Fruit fly (Drosophila melanogaster) whole organism, embryonic: ENCODE results near the gene AhcyL1.
A peak's percentile ranks its signal among the peaks of the same experiment; 100 is the strongest.

ENCODE experiments used
- CG10209 ChIP-seq: fragments of 200-800 bp; sonication (Bioruptor generic); optimal IDR thresholded peaks from 3 replicates; lab custom pipeline; 2017; ENCODE audit warnings: missing biosample characterization, mild to moderate bottlenecking, missing genetic modification characterization, missing genetic modification reagents
- CG10543 ChIP-seq: fragments of 200-800 bp; sonication (Bioruptor generic); optimal IDR thresholded peaks from 3 replicates; lab custom pipeline; 2017; ENCODE audit warnings: missing biosample characterization, mild to moderate bottlenecking, missing genetic modification characterization, moderate library complexity
- CG10959 ChIP-seq: fragments of 200-800 bp; sonication (Bioruptor generic); IDR thresholded peaks from 2 replicates; pipeline ENCODE4 v1.3.6; 2022; ENCODE audit warnings: missing biosample characterization, missing genetic modification characterization
- CG11456 ChIP-seq: fragments of 200-800 bp; sonication (Bioruptor generic); IDR thresholded peaks from 3 replicates; pipeline ENCODE4 v1.3.6; 2022; ENCODE audit warnings: missing biosample characterization, missing genetic modification characterization
- CG11695 ChIP-seq: fragments of 200-800 bp; sonication (Bioruptor generic); IDR thresholded peaks from 3 replicates; pipeline ENCODE4 v1.3.6; 2022; ENCODE audit warnings: missing biosample characterization, missing genetic modification characterization
- CG11696 ChIP-seq: fragments of 200-800 bp; sonication (Bioruptor generic); IDR thresholded peaks from 2 replicates; pipeline ENCODE4 v1.3.6; 2022; ENCODE audit warnings: missing biosample characterization, missing genetic modification characterization
- CG12391 ChIP-seq: fragments of 200-800 bp; sonication (Bioruptor generic); optimal IDR thresholded peaks from 3 replicates; lab custom pipeline; 2018; ENCODE audit warnings: missing biosample characterization, mild to moderate bottlenecking, missing genetic modification characterization, moderate library complexity
- CG12769 ChIP-seq: fragments of 200-800 bp; sonication (Bioruptor generic); optimal IDR thresholded peaks from 2 replicates; lab custom pipeline; 2019; ENCODE audit warnings: missing biosample characterization, mild to moderate bottlenecking, missing genetic modification characterization, moderate library complexity
- CG12942 ChIP-seq: fragments of 200-800 bp; sonication (Bioruptor generic); optimal IDR thresholded peaks from 3 replicates; lab custom pipeline; 2016; ENCODE audit warnings: missing biosample characterization, missing genetic modification characterization
- CG15479 ChIP-seq: fragments of 200-800 bp; sonication (Bioruptor generic); optimal IDR thresholded peaks from 3 replicates; lab custom pipeline; 2019; ENCODE audit warnings: missing biosample characterization, mild to moderate bottlenecking, missing genetic modification characterization, moderate library complexity
- CG17568 ChIP-seq: fragments of 200-800 bp; sonication (Bioruptor generic); optimal IDR thresholded peaks from 2 replicates; lab custom pipeline; 2018; ENCODE audit warnings: missing biosample characterization, mild to moderate bottlenecking, missing genetic modification characterization, moderate library complexity
- CG34376 ChIP-seq: fragments of 200-800 bp; sonication (Bioruptor generic); optimal IDR thresholded peaks from 2 replicates; lab custom pipeline; 2018; ENCODE audit warnings: missing biosample characterization, mild to moderate bottlenecking, missing genetic modification characterization
- CG6683 ChIP-seq: fragments of 200-800 bp; sonication (Bioruptor generic); optimal IDR thresholded peaks from 2 replicates; lab custom pipeline; 2017; ENCODE audit warnings: missing biosample characterization, mild to moderate bottlenecking, missing genetic modification characterization, missing genetic modification reagents
- CG6689 ChIP-seq: fragments of 200-800 bp; sonication (Bioruptor generic); IDR thresholded peaks from 2 replicates; pipeline ENCODE4 v1.3.6; 2022; ENCODE audit warnings: missing biosample characterization, missing genetic modification characterization
- CG6813 ChIP-seq: fragments of 200-800 bp; sonication (Bioruptor generic); optimal IDR thresholded peaks from 2 replicates; lab custom pipeline; 2017; ENCODE audit warnings: missing biosample characterization, missing genetic modification characterization, mild to moderate bottlenecking, moderate library complexity, missing genetic modification reagents
- CG7372 ChIP-seq: fragments of 200-800 bp; sonication (Bioruptor generic); IDR thresholded peaks from 2 replicates; pipeline ENCODE4 v1.3.6; 2022; ENCODE audit warnings: missing biosample characterization, missing genetic modification characterization
- CG7963 ChIP-seq: fragments of 200-800 bp; sonication (Bioruptor generic); IDR thresholded peaks from 3 replicates; pipeline ENCODE4 v1.3.6; 2022; ENCODE audit warnings: missing biosample characterization, missing genetic modification characterization; ENCODE audit not compliant: partially characterized antibody
- CHES-1-like ChIP-seq: fragments of 200-800 bp; sonication (Bioruptor generic); optimal IDR thresholded peaks from 2 replicates; lab custom pipeline; 2016; ENCODE audit warnings: missing biosample characterization, missing genetic modification characterization
- CTCF ChIP-seq: fragments of 200-800 bp; sonication (Bioruptor generic); optimal IDR thresholded peaks from 2 replicates; lab custom pipeline; 2017; ENCODE audit warnings: missing biosample characterization, mild to moderate bottlenecking, missing genetic modification characterization, moderate library complexity
- CoRest ChIP-seq: fragments of 200-800 bp; sonication (Bioruptor generic); optimal IDR thresholded peaks from 3 replicates; lab custom pipeline; 2018; ENCODE audit warnings: missing biosample characterization, mild to moderate bottlenecking, missing genetic modification characterization, moderate library complexity
- H15 ChIP-seq: fragments of 200-800 bp; sonication (Bioruptor generic); IDR thresholded peaks from 3 replicates; pipeline ENCODE4 v1.3.6; 2022; ENCODE audit warnings: missing biosample characterization, missing genetic modification characterization
- Hr39 ChIP-seq: fragments of >200 bp; optimal IDR thresholded peaks from 2 replicates; lab custom pipeline; 2017
- Lhr ChIP-seq: fragments of 200-800 bp; sonication (Bioruptor generic); optimal IDR thresholded peaks from 3 replicates; lab custom pipeline; 2017; ENCODE audit warnings: mild to moderate bottlenecking, missing biosample characterization, missing genetic modification reagents, missing genetic modification characterization
- Rx ChIP-seq: fragments of 200-800 bp; sonication (Bioruptor generic); IDR thresholded peaks from 2 replicates; pipeline ENCODE4 v1.3.6; 2022; ENCODE audit warnings: missing biosample characterization, missing genetic modification characterization
- Spps ChIP-seq: fragments of 200-800 bp; sonication (Bioruptor generic); optimal IDR thresholded peaks from 2 replicates; lab custom pipeline; 2018; ENCODE audit warnings: missing biosample characterization, mild to moderate bottlenecking, missing genetic modification characterization
- Ssrp ChIP-seq: fragments of 200-800 bp; sonication (Bioruptor generic); optimal IDR thresholded peaks from 2 replicates; lab custom pipeline; 2018; ENCODE audit warnings: missing biosample characterization, mild to moderate bottlenecking, missing genetic modification characterization, moderate library complexity
- Tbp ChIP-seq: fragments of >200 bp; optimal IDR thresholded peaks from 2 replicates; lab custom pipeline; 2018; ENCODE audit warnings: missing biosample characterization, missing genetic modification characterization
- al ChIP-seq: fragments of 200-800 bp; sonication (Bioruptor generic); IDR thresholded peaks from 2 replicates; pipeline ENCODE4 v1.3.6; 2022; ENCODE audit warnings: missing biosample characterization, missing genetic modification characterization
- bsh ChIP-seq, 2 experiments: fragments of 200-800 bp; sonication (Bioruptor generic); optimal IDR thresholded peaks; 2 replicates each; lab custom pipeline; 2017 to 2018; ENCODE audit warnings: mild to moderate bottlenecking in 2 of 2, missing biosample characterization in 2 of 2, missing genetic modification characterization in 2 of 2, moderate library complexity in 1 of 2
- cg ChIP-seq: fragments of 200-800 bp; sonication (Bioruptor generic); optimal IDR thresholded peaks from 3 replicates; lab custom pipeline; 2019; ENCODE audit warnings: missing biosample characterization, mild to moderate bottlenecking, missing genetic modification characterization, moderate library complexity
- ci ChIP-seq: fragments of 200-800 bp; sonication (Bioruptor generic); IDR thresholded peaks from 3 replicates; pipeline ENCODE4 v1.3.6; 2022; ENCODE audit warnings: missing biosample characterization, missing genetic modification characterization
- crol ChIP-seq: fragments of 200-800 bp; sonication (Bioruptor generic); IDR thresholded peaks from 2 replicates; pipeline ENCODE4 v1.3.6; 2022; ENCODE audit warnings: missing biosample characterization, missing genetic modification characterization
- cwo ChIP-seq: fragments of 200-800 bp; sonication (Bioruptor generic); optimal IDR thresholded peaks from 3 replicates; lab custom pipeline; 2017; ENCODE audit warnings: missing biosample characterization, missing genetic modification characterization, mild to moderate bottlenecking, moderate library complexity, missing genetic modification reagents
- disco-r ChIP-seq: fragments of 200-800 bp; sonication (Bioruptor generic); optimal IDR thresholded peaks from 2 replicates; lab custom pipeline; 2016; ENCODE audit warnings: missing biosample characterization, missing genetic modification characterization
- dmrt11E ChIP-seq: fragments of 200-800 bp; sonication (Bioruptor generic); optimal IDR thresholded peaks from 3 replicates; lab custom pipeline; 2018; ENCODE audit warnings: missing biosample characterization, mild to moderate bottlenecking, missing genetic modification characterization, moderate library complexity
- fd3F ChIP-seq: fragments of 200-800 bp; sonication (Bioruptor generic); optimal IDR thresholded peaks from 2 replicates; lab custom pipeline; 2018; ENCODE audit warnings: missing biosample characterization, mild to moderate bottlenecking, missing genetic modification characterization, moderate library complexity
- fd96Cb ChIP-seq: fragments of 200-800 bp; sonication (Bioruptor generic); optimal IDR thresholded peaks from 2 replicates; lab custom pipeline; 2018; ENCODE audit warnings: missing biosample characterization, mild to moderate bottlenecking, missing genetic modification characterization, moderate library complexity
- fru ChIP-seq: fragments of >200 bp; optimal IDR thresholded peaks from 2 replicates; lab custom pipeline; 2017
- hb ChIP-seq: fragments of 200-800 bp; sonication (Bioruptor generic); IDR thresholded peaks from 3 replicates; pipeline ENCODE4 v1.3.6; 2022; ENCODE audit warnings: missing biosample characterization, missing genetic modification characterization; ENCODE audit not compliant: partially characterized antibody
- hkb ChIP-seq, 2 experiments: fragments of 200-800 bp in 1 of 2; fragments of >200 bp in 1 of 2; sonication (Bioruptor generic) in 1 of 2; IDR thresholded peaks in 1 of 2; optimal IDR thresholded peaks in 1 of 2; 2 replicates each; pipeline versions ENCODE4 v1.3.6 to Lab custom; 2017 to 2022; ENCODE audit warnings: missing biosample characterization in 1 of 2, missing genetic modification characterization in 1 of 2
- hth ChIP-seq: fragments of >200 bp; optimal IDR thresholded peaks from 2 replicates; lab custom pipeline; 2017; ENCODE audit warnings: inconsistent platforms
- insv ChIP-seq, 2 experiments: fragments of 200-800 bp; sonication (Bioruptor generic); optimal IDR thresholded peaks; 3 replicates each; lab custom pipeline; 2016 to 2018; ENCODE audit warnings: missing biosample characterization in 2 of 2, missing genetic modification characterization in 2 of 2
- nmo ChIP-seq: fragments of 200-800 bp; sonication (Bioruptor generic); optimal IDR thresholded peaks from 2 replicates; lab custom pipeline; 2018; ENCODE audit warnings: missing biosample characterization, mild to moderate bottlenecking, missing genetic modification characterization, moderate library complexity
- pb ChIP-seq: fragments of 200-800 bp; sonication (Bioruptor generic); optimal IDR thresholded peaks from 3 replicates; lab custom pipeline; 2016; ENCODE audit warnings: missing biosample characterization, missing genetic modification characterization
- sisA ChIP-seq: fragments of 200-800 bp; sonication (Bioruptor generic); IDR thresholded peaks from 2 replicates; pipeline ENCODE4 v1.3.6; 2022; ENCODE audit warnings: missing biosample characterization, missing genetic modification characterization
- slou ChIP-seq: fragments of 200-800 bp; sonication (Bioruptor generic); optimal IDR thresholded peaks from 3 replicates; lab custom pipeline; 2016; ENCODE audit warnings: missing biosample characterization, missing genetic modification characterization
- so ChIP-seq: fragments of 200-800 bp; sonication (Bioruptor generic); IDR thresholded peaks from 3 replicates; pipeline ENCODE4 v1.3.6; 2022; ENCODE audit warnings: missing biosample characterization, missing genetic modification characterization
- sug ChIP-seq: fragments of 200-800 bp; optimal IDR thresholded peaks from 2 replicates; lab custom pipeline; 2019; ENCODE audit warnings: missing biosample characterization, mild to moderate bottlenecking, missing genetic modification characterization, moderate library complexity
- toy ChIP-seq: fragments of 200-800 bp; sonication (Bioruptor generic); IDR thresholded peaks from 2 replicates; pipeline ENCODE4 v1.3.6; 2022; ENCODE audit warnings: missing biosample characterization, missing genetic modification characterization
- usp ChIP-seq: fragments of >200 bp; optimal IDR thresholded peaks from 2 replicates; lab custom pipeline; 2017; ENCODE audit warnings: missing biosample characterization, missing genetic modification characterization
- vvl ChIP-seq: fragments of 200-800 bp; sonication (Bioruptor generic); IDR thresholded peaks from 2 replicates; pipeline ENCODE4 v1.3.6; 2022; ENCODE audit warnings: missing biosample characterization, missing genetic modification characterization

The AhcyL1 gene

DNA sequence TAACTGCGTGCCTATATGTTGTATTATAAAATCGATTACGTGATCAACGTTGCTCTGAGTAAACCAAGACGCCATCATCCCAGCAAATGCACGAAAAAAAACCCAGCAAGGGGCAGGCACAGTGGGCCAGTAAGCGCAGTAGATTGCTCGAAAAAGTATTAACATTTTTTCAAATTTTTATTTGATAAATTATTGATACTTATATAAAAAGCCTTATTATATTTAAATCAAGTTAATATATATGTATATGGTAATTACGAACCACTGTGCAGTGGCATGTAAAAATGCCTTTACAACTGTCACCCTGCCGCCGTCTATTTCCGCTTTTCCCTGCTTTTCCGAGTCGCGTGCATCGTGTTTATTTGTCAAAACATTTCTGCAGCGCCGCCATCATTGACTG is 45.1 kb downstream of the AhcyL1 start (continued):
- TF ChIP-seq hkb (optimal IDR thresholded peaks at IDR 0.05; lab: Kevin White, UChicago) (no peak), hkb (GFP tag; IDR thresholded peaks at IDR 0.05; lab: Robert Waterston, UW) (peak; percentile 56), CG11696 (GFP tag; lab: Robert Waterston, UW) (0 out of 2 replicates have a peak, but pooled peaks have one; percentile 37), CG11456 (GFP tag; lab: Robert Waterston, UW) (peak; percentile 74; the same call in 2 of the 3 replicates), CG15479 (GFP tag; lab: Kevin White, UChicago) (no peak), nmo (GFP tag; lab: Kevin White, UChicago) (peak; percentile 44), CG12391 (tag; lab: Kevin White, UChicago) (no peak), CG10543 (GFP tag; lab: Kevin White, UChicago) (no peak), CG12769 (tag; lab: Kevin White, UChicago) (no peak), Ssrp (tag; lab: Kevin White, UChicago) (peak; percentile 6), fd96Cb (tag; lab: Kevin White, UChicago) (no peak), CG7372 (peak; percentile 76), CG6689 (GFP tag; lab: Robert Waterston, UW) (peak; percentile 75), Lhr (GFP tag; lab: Kevin White, UChicago) (no peak), vvl (GFP tag; lab: Robert Waterston, UW) (peak; percentile 72), CG11695 (GFP tag; lab: Robert Waterston, UW) (peak; percentile 75), insv (GFP tag; optimal IDR thresholded peaks at IDR 0.05; lab: Kevin White, UChicago) (no peak), fru (lab: Kevin White, UChicago) (no peak), CoRest (tag; lab: Kevin White, UChicago) (peak; percentile 46), Tbp (GFP tag; lab: Kevin White, UChicago) (no peak), fd3F (GFP tag; lab: Kevin White, UChicago) (peak; percentile 26), bsh (GFP tag; optimal IDR thresholded peaks at IDR 0.05; lab: Kevin White, UChicago) (no peak), Spps (tag; lab: Kevin White, UChicago) (no peak), disco-r (GFP tag; lab: Kevin White, UChicago) (no peak), cwo (peak; percentile 26), sisA (no peak), crol (GFP tag; lab: Robert Waterston, UW) (no peak), CG6683 (no peak), CG6813 (GFP tag; lab: Kevin White, UChicago) (no peak), so (GFP tag; lab: Robert Waterston, UW) (peak; percentile 61; the same call in 1 of the 3 replicates), ci (GFP tag; lab: Robert Waterston, UW) (peak; percentile 76), CG17568 (GFP tag; lab: Kevin White, UChicago) (no peak), cg (GFP tag; lab: Kevin White, UChicago) (no peak), toy (no peak), CG10209 (GFP tag; lab: Kevin White, UChicago) (peak; percentile 14), hth (no peak), CG12942 (GFP tag; lab: Kevin White, UChicago) (no peak), hb (GFP tag; lab: Robert Waterston, UW) (no peak), pb (GFP tag; lab: Kevin White, UChicago) (no peak), Hr39 (no peak), slou (GFP tag; lab: Kevin White, UChicago) (no peak), H15 (peak; percentile 60; the same call in 2 of the 3 replicates), CHES-1-like (GFP tag; lab: Kevin White, UChicago) (no peak), usp (GFP tag; lab: Kevin White, UChicago) (no peak), CG10959 (GFP tag; lab: Robert Waterston, UW) (no peak), CG7963 (GFP tag; lab: Robert Waterston, UW) (no peak), dmrt11E (tag; lab: Kevin White, UChicago) (no peak), CG34376 (GFP tag; lab: Kevin White, UChicago) (no peak), Rx (peak; percentile 42; the same call in 1 of the 2 replicates), sug (tag; lab: Kevin White, UChicago) (peak; percentile 8), al (GFP tag; lab: Robert Waterston, UW) (peak; percentile 79), CTCF (GFP tag; lab: Kevin White, UChicago) (no peak)
